Worm (Caenorhabditis elegans): ENCODE data around the gene F43D2.7.

- TF ChIP-seq nhr-11 (tag; optimal IDR thresholded peaks at IDR 0.05) (no peak), pqm-1 (tag; optimal IDR thresholded peaks at IDR 0.05) (no peak), pha-4 (tag; optimal IDR thresholded peaks at IDR 0.05) (no peak)
These were observed 22.3 kb downstream of the F43D2.7 start for ce11 chrV:14617711-14618110.

Data from whole organism, L3 larva.